Worm (Caenorhabditis elegans) whole organism, mixed stage, embryonic: ENCODE data around the gene C09H10.4.

Source experiments
- M03D4.4 ChIP-seq: sonication (generic microtip); optimal IDR thresholded peaks from 2 replicates; lab custom pipeline; 2017; ENCODE audit warnings: mild to moderate bottlenecking, missing genetic modification characterization, missing compliant biosample characterization
- bed-3 ChIP-seq: fragments of 200-800 bp; sonication (Bioruptor generic); optimal IDR thresholded peaks from 3 replicates; lab custom pipeline; 2018; ENCODE audit warnings: mild to moderate bottlenecking, missing genetic modification characterization, moderate library complexity, missing compliant biosample characterization
- blmp-1 ChIP-seq: fragments of 150-350 bp; optimal IDR thresholded peaks from 2 replicates; lab custom pipeline; 2014; ENCODE audit warnings: missing biosample characterization, missing genetic modification characterization
- ceh-39 ChIP-seq: fragments of 150-350 bp; optimal IDR thresholded peaks from 2 replicates; lab custom pipeline; 2014; ENCODE audit warnings: missing biosample characterization, missing genetic modification characterization
- ceh-43 ChIP-seq: fragments of 200-800 bp; sonication (Bioruptor generic); optimal IDR thresholded peaks from 2 replicates; lab custom pipeline; 2018; ENCODE audit warnings: mild to moderate bottlenecking, missing genetic modification characterization, moderate library complexity, missing compliant biosample characterization
- ceh-83 ChIP-seq: fragments of 200-800 bp; sonication (Bioruptor generic); optimal IDR thresholded peaks from 2 replicates; lab custom pipeline; 2018; ENCODE audit warnings: mild to moderate bottlenecking, missing genetic modification characterization, missing compliant biosample characterization
- ces-1 ChIP-seq: fragments of 150-350 bp; optimal IDR thresholded peaks from 2 replicates; lab custom pipeline; 2014; ENCODE audit warnings: missing biosample characterization, missing genetic modification reagents, missing genetic modification characterization
- cnd-1 ChIP-seq: fragments of 200-800 bp; sonication (Bioruptor generic); optimal IDR thresholded peaks from 2 replicates; lab custom pipeline; 2018; ENCODE audit warnings: mild to moderate bottlenecking, missing genetic modification characterization, missing compliant biosample characterization
- drap-1 ChIP-seq: fragments of 200-800 bp; sonication (Bioruptor generic); optimal IDR thresholded peaks from 3 replicates; lab custom pipeline; 2018; ENCODE audit warnings: mild to moderate bottlenecking, missing genetic modification characterization, missing compliant biosample characterization
- elt-1 ChIP-seq: sonication (generic microtip); optimal IDR thresholded peaks from 2 replicates; lab custom pipeline; 2017; ENCODE audit warnings: missing genetic modification characterization, mild to moderate bottlenecking, missing compliant biosample characterization, antibody characterized with exemption, moderate library complexity, borderline replicate concordance; ENCODE audit not compliant: insufficient read depth
- flh-1 ChIP-seq: fragments of 200-800 bp; sonication (Bioruptor generic); optimal IDR thresholded peaks from 2 replicates; lab custom pipeline; 2018; ENCODE audit warnings: mild to moderate bottlenecking, missing genetic modification characterization, moderate library complexity, missing compliant biosample characterization
- ham-2 ChIP-seq: fragments of 200-800 bp; sonication (Bioruptor generic); optimal IDR thresholded peaks from 2 replicates; lab custom pipeline; 2018; ENCODE audit warnings: mild to moderate bottlenecking, missing genetic modification characterization, missing compliant biosample characterization
- hlh-1 ChIP-seq: fragments of 150-350 bp; optimal IDR thresholded peaks from 2 replicates; lab custom pipeline; 2014; ENCODE audit warnings: missing biosample characterization, missing genetic modification reagents, missing genetic modification characterization
- lin-13 ChIP-seq: fragments of 150-350 bp; optimal IDR thresholded peaks from 2 replicates; lab custom pipeline; 2014; ENCODE audit warnings: missing biosample characterization, missing genetic modification characterization
- lsy-2 ChIP-seq: fragments of 150-350 bp; optimal IDR thresholded peaks from 2 replicates; lab custom pipeline; 2014; ENCODE audit warnings: missing biosample characterization, missing genetic modification characterization
- mep-1 ChIP-seq: fragments of 150-350 bp; optimal IDR thresholded peaks from 2 replicates; lab custom pipeline; 2017; ENCODE audit warnings: missing biosample characterization, missing genetic modification reagents, missing genetic modification characterization, inconsistent platforms
- mls-2 ChIP-seq: sonication (generic microtip); optimal IDR thresholded peaks from 2 replicates; lab custom pipeline; 2016; ENCODE audit warnings: mild to moderate bottlenecking, missing genetic modification characterization, moderate library complexity, missing compliant biosample characterization
- nhr-2 ChIP-seq: fragments of 150-350 bp; optimal IDR thresholded peaks from 2 replicates; lab custom pipeline; 2014; ENCODE audit warnings: missing biosample characterization, missing genetic modification characterization
- nhr-237 ChIP-seq: fragments of 150-350 bp; optimal IDR thresholded peaks from 2 replicates; lab custom pipeline; 2014; ENCODE audit warnings: missing biosample characterization, missing genetic modification characterization
- nhr-28 ChIP-seq: fragments of 150-350 bp; optimal IDR thresholded peaks from 2 replicates; lab custom pipeline; 2014; ENCODE audit warnings: missing biosample characterization, missing genetic modification characterization
- nhr-76 ChIP-seq: sonication (generic microtip); optimal IDR thresholded peaks from 2 replicates; lab custom pipeline; 2017; ENCODE audit warnings: missing biosample characterization, missing genetic modification characterization
- sem-2 ChIP-seq: fragments of 200-800 bp; sonication (Bioruptor generic); optimal IDR thresholded peaks from 2 replicates; lab custom pipeline; 2018; ENCODE audit warnings: mild to moderate bottlenecking, missing genetic modification characterization, missing compliant biosample characterization
- sptf-1 ChIP-seq: sonication (generic microtip); optimal IDR thresholded peaks from 2 replicates; lab custom pipeline; 2017; ENCODE audit warnings: mild to moderate bottlenecking, missing genetic modification characterization, moderate library complexity, missing compliant biosample characterization
- tbx-8 ChIP-seq: fragments of 200-800 bp; sonication (Bioruptor generic); optimal IDR thresholded peaks from 2 replicates; lab custom pipeline; 2018; ENCODE audit warnings: mild to moderate bottlenecking, missing genetic modification characterization, moderate library complexity, missing compliant biosample characterization
- unc-120 ChIP-seq: sonication (generic microtip); optimal IDR thresholded peaks from 2 replicates; lab custom pipeline; 2017; ENCODE audit warnings: missing genetic modification characterization, missing compliant biosample characterization; ENCODE audit not compliant: poor library complexity, severe bottlenecking
- unc-39 ChIP-seq: fragments of 150-350 bp; optimal IDR thresholded peaks from 2 replicates; lab custom pipeline; 2014; ENCODE audit warnings: missing biosample characterization, missing genetic modification characterization
- unc-62 ChIP-seq: fragments of 150-350 bp; optimal IDR thresholded peaks from 2 replicates; lab custom pipeline; 2014; ENCODE audit warnings: missing biosample characterization, missing genetic modification reagents, missing genetic modification characterization
- zip-8 ChIP-seq: fragments of 150-350 bp; optimal IDR thresholded peaks from 2 replicates; lab custom pipeline; 2014; ENCODE audit warnings: missing biosample characterization, missing genetic modification characterization
- ztf-11 ChIP-seq: fragments of 150-350 bp; optimal IDR thresholded peaks from 2 replicates; lab custom pipeline; 2014; ENCODE audit warnings: missing biosample characterization, missing genetic modification characterization

C09H10.4 gene

DNA sequence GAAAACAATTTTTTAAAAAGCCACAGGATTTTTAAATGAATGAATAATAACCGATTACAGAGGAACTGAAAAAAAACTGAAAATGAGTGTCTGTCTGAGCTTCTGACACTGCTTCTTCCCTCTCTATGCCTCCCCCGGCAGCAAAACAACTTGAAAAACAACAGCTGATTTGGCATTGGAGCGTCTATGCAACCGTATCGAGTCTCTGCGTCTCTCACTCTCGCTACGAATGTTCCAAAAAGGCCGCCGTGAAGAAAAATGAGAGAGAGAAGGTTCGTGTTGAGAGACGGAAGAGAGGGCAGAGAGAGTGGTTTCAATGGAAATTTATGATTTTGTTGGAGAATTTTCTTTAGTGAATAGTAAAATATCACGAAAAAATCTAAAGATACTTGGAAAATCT, 3.1 kb downstream of the C09H10.4 start (continued):
- TF ChIP-seq unc-39 (tag; lab: Kevin White, UChicago) (no peak), zip-8 (no peak), M03D4.4 (tag; lab: Kevin White, UChicago) (no peak), nhr-76 (no peak)

DNA sequence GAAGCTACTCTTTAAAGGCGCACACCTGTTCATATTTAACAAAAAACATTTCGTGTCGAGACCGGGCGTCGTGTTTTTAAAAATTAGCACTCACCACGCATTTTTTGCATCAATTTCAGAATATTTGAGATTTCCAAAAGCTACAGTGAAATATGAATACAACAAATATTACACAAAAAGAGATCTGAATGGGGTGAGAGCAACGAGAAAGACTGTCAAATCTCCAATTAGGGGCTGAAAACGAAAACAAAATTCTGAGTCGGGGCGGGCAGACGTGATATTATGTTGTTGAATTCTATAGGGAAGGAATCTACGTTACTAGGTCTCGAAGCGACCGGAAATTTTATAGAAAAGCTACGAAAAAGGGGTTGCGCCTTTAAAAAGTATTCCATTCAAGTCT, 3.7 kb downstream of the C09H10.4 start, which contains the start of gene C09H10.5:
Gene C09H10.5 (minus strand): TSS at position 101 of the 400 bp plus-strand sequence.
- TF ChIP-seq ceh-83 (GFP tag; lab: Kevin White, UChicago) (no peak), sem-2 (no peak)

DNA sequence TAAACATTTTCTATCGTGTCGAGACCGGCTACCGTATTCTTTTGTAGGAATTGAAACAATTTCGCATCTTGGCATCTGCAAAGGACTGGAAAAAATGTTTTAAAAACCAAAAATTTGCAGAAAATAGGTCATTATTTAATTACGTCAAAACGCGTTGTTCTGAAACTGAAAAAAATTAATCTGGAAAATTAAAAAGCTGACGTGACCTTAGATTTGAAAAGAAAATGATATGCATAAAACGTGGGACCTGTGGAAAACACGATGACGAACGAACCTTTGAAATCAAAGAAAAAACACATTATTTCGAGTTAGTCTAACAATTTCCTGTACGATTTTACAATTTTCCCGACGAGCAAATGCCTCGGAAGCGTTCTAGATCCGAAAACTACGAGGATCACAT, 4.2 kb downstream of the C09H10.4 start, which contains the start of gene C09H10.9:
Gene C09H10.9 (plus strand): TSS at position 301 of the 400 bp plus-strand sequence.
- TF ChIP-seq nhr-76 (no peak), unc-62 (GFP tag; lab: Kevin White, UChicago) (no peak), tbx-8 (GFP tag; lab: Kevin White, UChicago) (no peak), nhr-237 (tag; lab: Kevin White, UChicago) (no peak), mls-2 (tag; lab: Kevin White, UChicago) (no peak), unc-39 (tag; lab: Kevin White, UChicago) (no peak), bed-3 (GFP tag; lab: Kevin White, UChicago) (no peak), sptf-1 (tag; lab: Kevin White, UChicago) (no peak), hlh-1 (tag; lab: Kevin White, UChicago) (no peak), lsy-2 (tag; lab: Kevin White, UChicago) (no peak), nhr-28 (tag; lab: Kevin White, UChicago) (no peak), drap-1 (GFP tag; lab: Kevin White, UChicago) (no peak), elt-1 (tag; lab: Kevin White, UChicago) (no peak), ceh-43 (no peak), nhr-2 (tag; lab: Kevin White, UChicago) (no peak)

DNA sequence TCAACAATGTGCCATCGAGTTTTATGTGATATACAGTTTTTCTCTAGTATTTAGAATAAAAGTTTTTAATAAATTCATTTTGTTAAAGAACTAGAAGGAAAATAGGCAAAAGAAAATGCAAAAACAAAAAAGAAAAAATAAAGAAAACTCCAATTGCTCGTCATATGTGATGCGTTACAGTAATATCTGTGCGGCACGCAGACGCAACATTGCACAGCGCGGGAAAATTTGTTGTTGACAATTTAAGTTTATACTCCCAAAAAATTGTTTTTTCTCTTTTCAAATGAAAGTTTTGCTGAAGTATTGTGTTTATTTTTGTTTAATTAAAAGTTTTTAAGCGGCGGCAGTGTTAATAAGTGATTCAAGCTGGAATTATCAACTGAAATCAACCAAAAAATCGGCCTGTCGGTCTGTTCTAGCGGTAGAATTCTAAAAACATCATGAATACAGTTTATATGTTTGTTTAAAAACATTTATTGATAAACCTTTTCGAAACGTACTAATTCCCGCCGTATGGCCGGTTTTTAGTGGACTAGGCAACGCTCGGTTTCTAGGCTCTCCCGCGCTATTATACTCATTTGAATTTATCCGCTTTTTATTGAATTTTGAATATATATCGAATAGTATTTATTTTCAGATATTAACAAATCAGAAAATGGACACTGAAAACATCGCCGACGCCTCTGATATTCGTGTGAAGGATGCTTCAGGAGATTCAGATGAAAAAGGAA, 6.2 kb downstream of the C09H10.4 start, which contains the start of gene nasp-1:
Gene nasp-1 (plus strand): TSS at position 632 of the 731 bp plus-strand sequence.
- TF ChIP-seq cnd-1 (tag; lab: Kevin White, UChicago) (no peak), ham-2 (no peak), mep-1 (tag; lab: Kevin White, UChicago) (no peak), lin-13 (tag; lab: Kevin White, UChicago) (peak; percentile 12), drap-1 (GFP tag; lab: Kevin White, UChicago) (no peak), lsy-2 (tag; lab: Kevin White, UChicago) (peak; percentile 90), unc-120 (tag; lab: Kevin White, UChicago) (no peak), ceh-43 (no peak), unc-39 (tag; lab: Kevin White, UChicago) (no peak), hlh-1 (tag; lab: Kevin White, UChicago) (no peak), flh-1 (GFP tag; lab: Kevin White, UChicago) (no peak), sem-2 (no peak), nhr-2 (tag; lab: Kevin White, UChicago) (no peak), ceh-83 (GFP tag; lab: Kevin White, UChicago) (no peak)

DNA sequence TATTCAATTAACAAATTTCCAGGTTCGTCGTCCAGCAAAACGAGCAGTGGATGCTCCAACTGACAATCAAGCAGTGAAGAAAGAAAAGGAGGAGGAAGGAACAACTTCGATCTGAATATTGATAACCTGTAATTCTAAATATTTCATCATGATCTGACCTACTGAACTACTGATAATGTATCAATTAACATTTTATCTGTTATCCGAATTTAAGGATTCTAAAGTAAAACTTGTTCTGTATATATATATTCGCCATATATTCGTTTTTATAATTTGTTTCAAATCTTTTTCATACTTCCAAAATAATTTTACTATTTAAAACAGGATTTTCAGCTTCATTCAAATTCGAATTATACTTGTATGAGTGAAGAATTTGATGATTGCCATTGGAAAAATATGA, 7.9 kb downstream of the C09H10.4 start, which contains the start of gene apc-17:
Gene apc-17 (plus strand): TSS at position 301 of the 400 bp plus-strand sequence.
- TF ChIP-seq zip-8, result no peak
- no peak for TF ChIP-seq ham-2
- TF ChIP-seq ceh-43, result no peak
- no peak for TF ChIP-seq sptf-1 (tag; lab: Kevin White, UChicago)
- no peak for TF ChIP-seq hlh-1 (tag; lab: Kevin White, UChicago)
- TF ChIP-seq elt-1 (tag; lab: Kevin White, UChicago), result no peak
- TF ChIP-seq unc-39 (tag; lab: Kevin White, UChicago), result no peak
- TF ChIP-seq ceh-83 (GFP tag; lab: Kevin White, UChicago), result no peak
- TF ChIP-seq nhr-76, result no peak
- TF ChIP-seq nhr-2 (tag; lab: Kevin White, UChicago), result no peak

DNA sequence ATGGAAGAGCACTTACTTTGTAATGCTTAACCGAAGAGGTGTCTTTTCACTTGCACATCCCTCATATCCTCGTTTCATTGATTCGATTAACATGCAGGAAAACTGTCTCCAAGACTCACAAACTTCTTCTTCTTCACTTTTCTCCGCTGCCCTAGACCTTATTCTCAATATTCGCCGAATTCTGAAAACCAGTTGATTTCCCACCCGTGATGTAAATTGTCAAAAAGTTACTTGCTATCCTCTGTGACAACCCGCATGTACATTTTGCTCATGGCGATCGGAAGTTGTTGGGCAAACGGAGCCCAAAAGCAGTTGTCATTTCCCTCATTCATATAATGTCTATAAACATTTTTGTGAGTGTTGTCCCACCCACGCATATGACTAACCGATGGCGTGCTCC, 10.5 kb downstream of the C09H10.4 start:
- TF ChIP-seq lin-13 (tag; lab: Kevin White, UChicago) (no peak), ztf-11 (no peak), unc-39 (tag; lab: Kevin White, UChicago) (no peak), blmp-1 (tag; lab: Kevin White, UChicago) (no peak), zip-8 (no peak), nhr-28 (tag; lab: Kevin White, UChicago) (no peak), bed-3 (GFP tag; lab: Kevin White, UChicago) (no peak), ces-1 (no peak), ceh-39 (tag; lab: Kevin White, UChicago) (no peak)
